Fruit fly (Drosophila melanogaster) whole organism, embryonic: Measurements from ENCODE around the gene SmD2.

Experiments used
- CG7928 ChIP-seq: fragments of 200-800 bp; sonication (Bioruptor generic); optimal IDR thresholded peaks from 2 replicates; lab custom pipeline; 2017; ENCODE audit warnings: missing biosample characterization, mild to moderate bottlenecking, missing genetic modification characterization
- prd ChIP-seq, 3 experiments: fragments of >200 bp in 2 of 3; fragments of 200-800 bp in 1 of 3; sonication (Bioruptor generic) in 1 of 3; optimal IDR thresholded peaks in 2 of 3; IDR thresholded peaks in 1 of 3; 2 replicates in 2 of 3; 3 replicates in 1 of 3; pipeline versions ENCODE4 v1.3.6 to Lab custom; 2017 to 2022; ENCODE audit warnings: missing biosample characterization in 1 of 3, missing genetic modification characterization in 1 of 3

DNA sequence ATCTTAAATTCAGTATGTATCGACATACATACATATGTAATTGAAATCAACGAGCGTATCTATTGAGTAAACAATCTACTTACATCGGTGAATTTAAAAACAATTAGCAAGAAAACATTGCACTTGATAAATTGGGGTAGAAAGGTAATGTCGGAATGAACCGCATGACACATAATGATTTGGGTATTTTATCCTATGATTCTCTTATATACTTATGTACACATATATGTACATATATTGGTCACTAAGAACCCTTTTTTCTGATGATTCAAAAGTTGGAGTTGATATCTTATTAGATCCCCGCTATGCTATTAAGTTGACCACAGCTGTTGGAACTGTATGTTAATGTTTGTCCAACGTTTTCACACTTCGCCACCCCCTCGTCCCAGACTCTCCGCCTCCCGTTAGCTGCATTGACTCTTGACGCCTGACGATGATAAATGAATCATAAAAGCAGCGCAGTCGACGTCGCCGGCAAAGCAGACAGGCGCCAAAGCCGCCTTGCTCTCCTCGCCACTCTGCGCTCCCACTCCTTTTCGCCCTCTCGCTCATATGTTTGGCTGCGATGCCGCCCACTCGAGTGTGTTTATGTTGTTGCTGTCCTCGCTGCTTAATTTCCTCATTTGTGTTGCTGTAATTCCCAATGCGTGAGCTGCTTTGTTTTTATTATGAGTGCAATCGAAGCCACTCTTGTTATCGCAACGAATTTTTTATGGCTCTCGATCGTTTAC lies 7.3 kb upstream of the SmD2 start:
- no peak for TF ChIP-seq CG7928 (GFP tag; lab: Kevin White, UChicago)
- TF ChIP-seq prd (optimal IDR thresholded peaks at IDR 0.05; lab: Kevin White, UChicago) = no peak
- no peak; the same call in 2 of the 3 replicates for TF ChIP-seq prd (GFP tag; IDR thresholded peaks at IDR 0.05; lab: Robert Waterston, UW)
